Worm (Caenorhabditis elegans): ENCODE results near the gene idh-2.

Gene idh-2

ce11 chrX:11252429-11252828, 36.6 kb downstream of the idh-2 start (continued):
- TF ChIP-seq egl-43 (GFP tag; IDR thresholded peaks at IDR 0.05) (no peak), R02D3.7 (tag; optimal IDR thresholded peaks at IDR 0.05) (no peak), spr-1 (tag; optimal IDR thresholded peaks at IDR 0.05) (peak; percentile 50), lin-39 (tag; optimal IDR thresholded peaks at IDR 0.05) (no peak), ZK546.5 (tag; optimal IDR thresholded peaks at IDR 0.05) (no peak), Y48G9A.11 (GFP tag; IDR thresholded peaks at IDR 0.05) (no peak), lin-13 (GFP tag; optimal IDR thresholded peaks at IDR 0.05) (peak; percentile 44), nhr-111 (GFP tag; optimal IDR thresholded peaks at IDR 0.05) (peak; percentile 59), dmd-8 (GFP tag; IDR thresholded peaks at IDR 0.05) (no peak), nhr-76 (tag; optimal IDR thresholded peaks at IDR 0.05) (no peak), madf-5 (GFP tag; IDR thresholded peaks at IDR 0.05) (0 out of 4 replicates have a peak, but pooled peaks of 1 of the 2 experiments have one; percentile 22), set-16 (GFP tag; IDR thresholded peaks at IDR 0.05) (no peak), nhr-10 (tag; optimal IDR thresholded peaks at IDR 0.05) (no peak), dpl-1 (GFP tag; optimal IDR thresholded peaks at IDR 0.05) (no peak), gei-8 (GFP tag; optimal IDR thresholded peaks at IDR 0.05) (peak; percentile 65), dmd-9 (GFP tag; IDR thresholded peaks at IDR 0.05) (no peak), D1046.2 (GFP tag; IDR thresholded peaks at IDR 0.05) (no peak), daf-12 (tag; optimal IDR thresholded peaks at IDR 0.05) (no peak), lsy-2 (tag; optimal IDR thresholded peaks at IDR 0.05) (peak in 1 of 2 experiments; percentile 37), unc-130 (GFP tag; optimal IDR thresholded peaks at IDR 0.05) (peak; percentile 70), madf-9 (GFP tag; conservative IDR thresholded peaks at IDR 0.05) (peak; percentile 68), mep-1 (tag; optimal IDR thresholded peaks at IDR 0.05) (peak; percentile 75), sdz-12 (GFP tag; optimal IDR thresholded peaks at IDR 0.05) (peak; percentile 30), saeg-2 (GFP tag; IDR thresholded peaks at IDR 0.05) (no peak), nhr-41 (GFP tag; IDR thresholded peaks at IDR 0.05) (0 out of 2 replicates have a peak, but pooled peaks have one; percentile 71), zfp-3 (GFP tag; conservative IDR thresholded peaks at IDR 0.05) (no peak; the same call in 1 of the 2 replicates), Y5F2A.4 (GFP tag; optimal IDR thresholded peaks at IDR 0.05) (peak; percentile 59), ceh-62 (tag; optimal IDR thresholded peaks at IDR 0.05) (no peak), daf-19 (GFP tag; conservative IDR thresholded peaks at IDR 0.05) (peak; percentile 83), F37D6.2 (tag; optimal IDR thresholded peaks at IDR 0.05) (peak; percentile 33), Y75B8A.6 (GFP tag; IDR thresholded peaks at IDR 0.05) (0 out of 2 replicates have a peak, but pooled peaks have one; percentile 76), T26A8.4 (GFP tag; IDR thresholded peaks at IDR 0.05) (no peak), ztf-11 (tag; optimal IDR thresholded peaks at IDR 0.05) (no peak), hmg-1.1 (GFP tag; IDR thresholded peaks at IDR 0.05) (peak; percentile 80), lin-15B (tag; optimal IDR thresholded peaks at IDR 0.05) (no peak), ZK337.2 (GFP tag; IDR thresholded peaks at IDR 0.05) (no peak), ztf-7 (tag; optimal IDR thresholded peaks at IDR 0.05) (peak; percentile 61), ama-1 (optimal IDR thresholded peaks at IDR 0.05) (no peak), mdl-1 (tag; optimal IDR thresholded peaks at IDR 0.05) (peak in 1 of 2 experiments; percentile 16), ceh-82 (tag; optimal IDR thresholded peaks at IDR 0.05) (no peak), ctbp-1 (GFP tag; IDR thresholded peaks at IDR 0.05) (peak; percentile 62), ceh-28 (tag; optimal IDR thresholded peaks at IDR 0.05) (no peak), aly-2 (tag; optimal IDR thresholded peaks at IDR 0.05) (no peak), hlh-30 (tag; optimal IDR thresholded peaks at IDR 0.05; ENCODE audit: insufficient read depth) (peak; percentile 50), arid-1 (GFP tag; conservative IDR thresholded peaks at IDR 0.05) (no peak), nhr-11 (tag; optimal IDR thresholded peaks at IDR 0.05) (no peak), mdt-29 (GFP tag; IDR thresholded peaks at IDR 0.05) (peak; percentile 63), hif-1 (tag; optimal IDR thresholded peaks at IDR 0.05) (peak in 1 of 2 experiments; percentile 47), tra-1 (GFP tag; IDR thresholded peaks at IDR 0.05) (peak; percentile 67; the same call in 1 of the 2 replicates), lin-38 (GFP tag; IDR thresholded peaks at IDR 0.05) (peak; percentile 76), F26F4.8 (GFP tag; conservative IDR thresholded peaks at IDR 0.05) (0 out of 2 replicates have a peak, but pooled peaks have one; percentile 35)

All from whole organism, L4 larva.